Worm (Caenorhabditis elegans): Measurements from ENCODE around the gene srv-8.

DNA sequence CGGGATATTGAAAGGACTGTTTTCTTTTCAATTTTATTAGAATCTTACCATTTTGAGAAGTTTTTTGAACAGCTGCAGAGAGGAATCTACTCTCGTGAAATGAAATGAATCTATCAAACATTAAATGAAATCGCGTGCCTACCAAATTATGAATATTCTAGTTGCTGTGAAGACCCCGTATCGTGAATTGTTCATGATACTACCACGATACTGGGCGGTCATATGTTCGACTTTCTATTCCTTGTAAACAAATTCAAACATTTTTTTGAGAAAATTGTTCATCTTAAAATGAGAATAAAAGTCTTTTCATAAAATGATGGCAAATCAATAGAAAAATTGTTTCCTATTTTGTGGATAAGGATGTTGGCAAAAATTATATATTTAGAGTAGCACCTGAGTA, 34.7 kb downstream of the srv-8 start, which contains the start of gene gcy-34:
- no peak for TF ChIP-seq him-1 (tag; optimal IDR thresholded peaks at IDR 0.05)
- TF ChIP-seq dao-5 (tag; optimal IDR thresholded peaks at IDR 0.05), result no peak
